ENCODE assay signal across 5 fruit fly cellular contexts in the genomic region with DNA sequence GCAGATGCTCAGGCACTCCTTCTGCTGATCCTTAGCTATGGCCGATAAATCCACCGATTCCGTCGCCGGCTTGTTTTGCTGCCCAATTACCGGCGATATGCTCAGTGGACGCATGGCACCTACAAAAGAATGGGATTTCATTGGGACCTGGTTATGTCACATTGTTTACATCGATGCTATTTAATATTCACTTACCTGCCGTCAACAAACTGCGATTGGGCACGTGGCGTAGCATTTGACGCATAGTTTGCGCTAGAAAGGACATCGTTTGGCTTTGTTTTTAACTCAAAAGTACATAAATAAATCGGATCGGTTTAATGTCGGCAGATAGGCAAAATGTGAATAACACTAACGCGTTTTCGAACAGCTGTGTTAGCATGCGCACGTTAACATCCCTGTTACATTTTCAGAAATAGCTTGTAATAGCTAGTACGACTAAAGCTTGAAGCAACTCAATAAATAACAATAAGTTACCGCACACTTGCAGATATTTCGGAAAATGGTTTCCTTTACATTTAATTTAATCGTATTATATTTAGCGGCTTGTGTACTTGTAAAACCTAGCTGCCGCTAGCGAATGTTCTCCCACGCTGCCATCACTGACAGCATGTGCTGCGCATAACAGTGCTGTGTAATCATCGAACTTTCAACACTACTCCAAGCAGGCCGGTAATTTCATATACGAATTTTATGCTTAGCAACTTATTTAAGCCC.
TF ChIP-seq lines count a peak whose summit lies in the region.

A gene (minus strand): TSS at position 347 of the 714 bp plus-strand sequence.
A gene (plus strand): TSS at position 626 of the 714 bp plus-strand sequence.

- TF ChIP-seq CTCF in whole organism, embryonic (GFP tag; optimal IDR thresholded peaks at IDR 0.05; lab: Kevin White, UChicago), result no peak

TF ChIP-seq in whole organism, adult, 20 proteins besides CTCF, POLR2A, EP300 and RAD21 (continues in another document):
- TF ChIP-seq ovo (GFP tag; optimal IDR thresholded peaks at IDR 0.05; lab: Kevin White, UChicago), result peak; percentile 48
- TF ChIP-seq Crg-1 (GFP tag; optimal IDR thresholded peaks at IDR 0.05; lab: Kevin White, UChicago), result peak; percentile 75
- TF ChIP-seq cic (GFP tag; optimal IDR thresholded peaks at IDR 0.05; lab: Kevin White, UChicago), result peak; percentile 19
- TF ChIP-seq CG7045 (GFP tag; optimal IDR thresholded peaks at IDR 0.05; lab: Kevin White, UChicago), result peak; percentile 63
- TF ChIP-seq toe (GFP tag; optimal IDR thresholded peaks at IDR 0.05; lab: Kevin White, UChicago), result peak; percentile 73
- no peak for TF ChIP-seq kay (GFP tag; lab: Kevin White, UChicago; ENCODE audit: borderline replicate concordance)
- TF ChIP-seq CG14711 (tag; optimal IDR thresholded peaks at IDR 0.05; lab: Kevin White, UChicago), result peak; percentile 41
- TF ChIP-seq tj (GFP tag; optimal IDR thresholded peaks at IDR 0.05; lab: Kevin White, UChicago), result peak; percentile 23
- TF ChIP-seq CG33017 (tag; optimal IDR thresholded peaks at IDR 0.05; lab: Kevin White, UChicago), result peak; percentile 54
- no peak for TF ChIP-seq Clk (GFP tag; optimal IDR thresholded peaks at IDR 0.05; lab: Kevin White, UChicago)
- peak; percentile 61 for TF ChIP-seq CG11617 (GFP tag; optimal IDR thresholded peaks at IDR 0.05; lab: Kevin White, UChicago)
- no peak for TF ChIP-seq cnc (optimal IDR thresholded peaks at IDR 0.05; lab: Kevin White, UChicago)
- peak; percentile 78 for TF ChIP-seq CG1620 (GFP tag; optimal IDR thresholded peaks at IDR 0.05; lab: Kevin White, UChicago)
- TF ChIP-seq Hr96 (GFP tag; optimal IDR thresholded peaks at IDR 0.05; lab: Kevin White, UChicago), result peak; percentile 64
- TF ChIP-seq CG7101 (tag; optimal IDR thresholded peaks at IDR 0.05; lab: Kevin White, UChicago), result peak; percentile 74
- peak; percentile 64 for TF ChIP-seq pad (GFP tag; optimal IDR thresholded peaks at IDR 0.05; lab: Kevin White, UChicago)

TF ChIP-seq in whole organism, embryonic, 481 proteins besides CTCF, POLR2A, EP300 and RAD21 (continues in another document):
- TF ChIP-seq otp (GFP tag; IDR thresholded peaks at IDR 0.05; lab: Robert Waterston, UW) (no peak), PHDP (tag; optimal IDR thresholded peaks at IDR 0.05; lab: Kevin White, UChicago) (peak; percentile 61), Dp (GFP tag; optimal IDR thresholded peaks at IDR 0.05; lab: Kevin White, UChicago) (peak; percentile 42), CG18599 (GFP tag; optimal IDR thresholded peaks at IDR 0.05; lab: Kevin White, UChicago) (peak; percentile 59), dpn (GFP tag; optimal IDR thresholded peaks at IDR 0.05; lab: Kevin White, UChicago) (peak; percentile 63 to 70), Scr (GFP tag; IDR thresholded peaks at IDR 0.05; lab: Robert Waterston, UW; ENCODE audit: partially characterized antibody) (no peak), CG32767 (GFP tag; IDR thresholded peaks at IDR 0.05; lab: Robert Waterston, UW) (no peak), en (GFP tag; optimal IDR thresholded peaks at IDR 0.05; lab: Kevin White, UChicago) (no peak), Lhr (GFP tag; optimal IDR thresholded peaks at IDR 0.05; lab: Kevin White, UChicago) (no peak), gem (tag; optimal IDR thresholded peaks at IDR 0.05; lab: Kevin White, UChicago) (peak; percentile 48), ATbp (GFP tag; optimal IDR thresholded peaks at IDR 0.05; lab: Kevin White, UChicago) (no peak), scrt (GFP tag; optimal IDR thresholded peaks at IDR 0.05; lab: Kevin White, UChicago) (peak; percentile 42), unc-4 (GFP tag; IDR thresholded peaks at IDR 0.05; lab: Robert Waterston, UW; ENCODE audit: partially characterized antibody) (no peak), Ravus (GFP tag; IDR thresholded peaks at IDR 0.05; lab: Robert Waterston, UW) (no peak), rib (GFP tag; IDR thresholded peaks at IDR 0.05; lab: Robert Waterston, UW) (no peak), Usf (GFP tag; optimal IDR thresholded peaks at IDR 0.05; lab: Kevin White, UChicago) (no peak), CG13624 (GFP tag; optimal IDR thresholded peaks at IDR 0.05; lab: Kevin White, UChicago) (peak; percentile 78)

TF ChIP-seq in whole organism, prepupa, 60 proteins besides CTCF, POLR2A, EP300 and RAD21 (continues in another document):
- peak; percentile 9 for TF ChIP-seq net (GFP tag; optimal IDR thresholded peaks at IDR 0.05; lab: Kevin White, UChicago)
- peak; percentile 32; the same call in 1 of the 2 replicates for TF ChIP-seq CG15336 (GFP tag; IDR thresholded peaks at IDR 0.05; lab: Robert Waterston, UW)
- peak; percentile 67 for TF ChIP-seq cyc (GFP tag; optimal IDR thresholded peaks at IDR 0.05; lab: Kevin White, UChicago)
- no peak; the same call in 2 of the 3 replicates for TF ChIP-seq CG6163 (GFP tag; IDR thresholded peaks at IDR 0.05; lab: Robert Waterston, UW)
- no peak for TF ChIP-seq dsx (GFP tag; optimal IDR thresholded peaks at IDR 0.05; lab: Kevin White, UChicago; ENCODE audit: poor library complexity, severe bottlenecking)
- TF ChIP-seq Smox (GFP tag; optimal IDR thresholded peaks at IDR 0.05; lab: Kevin White, UChicago), result no peak
- TF ChIP-seq salr (GFP tag; optimal IDR thresholded peaks at IDR 0.05; lab: Kevin White, UChicago), result no peak
- peak; percentile 17 for TF ChIP-seq fd59A (GFP tag; optimal IDR thresholded peaks at IDR 0.05; lab: Kevin White, UChicago)
- no peak for TF ChIP-seq CG1621 (tag; optimal IDR thresholded peaks at IDR 0.05; lab: Kevin White, UChicago)
- peak; percentile 15 for TF ChIP-seq Blimp-1 (GFP tag; optimal IDR thresholded peaks at IDR 0.05; lab: Kevin White, UChicago)
- peak; percentile 62 for TF ChIP-seq achi (GFP tag; optimal IDR thresholded peaks at IDR 0.05; lab: Kevin White, UChicago)
- TF ChIP-seq Eip78C (GFP tag; lab: Kevin White, UChicago), result peak; percentile 85
- TF ChIP-seq CG10669 (GFP tag; optimal IDR thresholded peaks at IDR 0.05; lab: Kevin White, UChicago), result peak; percentile 36
- TF ChIP-seq Eip75B (GFP tag; optimal IDR thresholded peaks at IDR 0.05; lab: Kevin White, UChicago), result peak; percentile 50
- peak; percentile 57 for TF ChIP-seq OdsH (GFP tag; optimal IDR thresholded peaks at IDR 0.05; lab: Kevin White, UChicago)
- TF ChIP-seq CG11762 (GFP tag; optimal IDR thresholded peaks at IDR 0.05; lab: Kevin White, UChicago; ENCODE audit: insufficient read depth), result no peak
- peak; percentile 57 for TF ChIP-seq Hr39 (GFP tag; optimal IDR thresholded peaks at IDR 0.05; lab: Kevin White, UChicago)

TF ChIP-seq in whole organism, pupa, 21 proteins besides CTCF, POLR2A, EP300 and RAD21:
- TF ChIP-seq Ets98B (GFP tag; IDR thresholded peaks at IDR 0.05; lab: Robert Waterston, UW), result no peak; the same call in 1 of the 2 replicates
- TF ChIP-seq CG17806 (tag; optimal IDR thresholded peaks at IDR 0.05; lab: Kevin White, UChicago), result peak; percentile 13
- TF ChIP-seq Snoo (tag; optimal IDR thresholded peaks at IDR 0.05; lab: Kevin White, UChicago), result peak; percentile 34
- no peak for TF ChIP-seq Pif1A (GFP tag; optimal IDR thresholded peaks at IDR 0.05; lab: Kevin White, UChicago)
- TF ChIP-seq CG9948 (tag; optimal IDR thresholded peaks at IDR 0.05; lab: Kevin White, UChicago), result no peak
- peak; percentile 20 for TF ChIP-seq CG34367 (tag; optimal IDR thresholded peaks at IDR 0.05; lab: Kevin White, UChicago)
- TF ChIP-seq CG15710 (tag; optimal IDR thresholded peaks at IDR 0.05; lab: Kevin White, UChicago), result peak; percentile 56
- no peak for TF ChIP-seq CG8301 (tag; optimal IDR thresholded peaks at IDR 0.05; lab: Kevin White, UChicago)
- TF ChIP-seq Pif1B (GFP tag; optimal IDR thresholded peaks at IDR 0.05; lab: Kevin White, UChicago), result no peak
- TF ChIP-seq EcR (GFP tag; optimal IDR thresholded peaks at IDR 0.05; lab: Kevin White, UChicago), result no peak
- TF ChIP-seq CG32121 (GFP tag; IDR thresholded peaks at IDR 0.05; lab: Robert Waterston, UW), result no peak
- peak; percentile 24 for TF ChIP-seq D1 (tag; optimal IDR thresholded peaks at IDR 0.05; lab: Kevin White, UChicago)
- TF ChIP-seq CG8159 (tag; optimal IDR thresholded peaks at IDR 0.05; lab: Kevin White, UChicago), result no peak
- TF ChIP-seq fd96Ca (GFP tag; IDR thresholded peaks at IDR 0.05; lab: Robert Waterston, UW), result no peak
- TF ChIP-seq CG4496 (GFP tag; IDR thresholded peaks at IDR 0.05; lab: Robert Waterston, UW), result peak; percentile 55; the same call in 2 of the 3 replicates

TF ChIP-seq in whole organism, wandering third instar larva, 38 proteins besides CTCF, POLR2A, EP300 and RAD21 (continues in another document):
- TF ChIP-seq Mio (GFP tag; optimal IDR thresholded peaks at IDR 0.05; lab: Kevin White, UChicago) (peak; percentile 30), Dif (GFP tag; optimal IDR thresholded peaks at IDR 0.05; lab: Kevin White, UChicago; ENCODE audit: partially characterized antibody) (no peak), CG9705 (GFP tag; optimal IDR thresholded peaks at IDR 0.05; lab: Kevin White, UChicago) (peak; percentile 1), Hnf4 (GFP tag; optimal IDR thresholded peaks at IDR 0.05; lab: Kevin White, UChicago) (peak; percentile 75), rgr (GFP tag; optimal IDR thresholded peaks at IDR 0.05; lab: Kevin White, UChicago) (peak; percentile 77), Myc (optimal IDR thresholded peaks at IDR 0.05; lab: Kevin White, UChicago) (peak; percentile 98), jim (GFP tag; optimal IDR thresholded peaks at IDR 0.05; lab: Kevin White, UChicago) (no peak), OdsH (GFP tag; optimal IDR thresholded peaks at IDR 0.05; lab: Kevin White, UChicago) (peak; percentile 66), Hr83 (GFP tag; optimal IDR thresholded peaks at IDR 0.05; lab: Kevin White, UChicago; ENCODE audit: poor library complexity, severe bottlenecking) (peak; percentile 36), Vsx2 (GFP tag; optimal IDR thresholded peaks at IDR 0.05; lab: Kevin White, UChicago; ENCODE audit: partially characterized antibody) (no peak), sv (GFP tag; optimal IDR thresholded peaks at IDR 0.05; lab: Kevin White, UChicago) (peak; percentile 57), foxo (GFP tag; optimal IDR thresholded peaks at IDR 0.05; lab: Kevin White, UChicago) (peak in 1 of 2 experiments; percentile 72), psq (GFP tag; optimal IDR thresholded peaks at IDR 0.05; lab: Kevin White, UChicago) (peak; percentile 54), ey (GFP tag; optimal IDR thresholded peaks at IDR 0.05; lab: Kevin White, UChicago) (peak; percentile 64), dl (GFP tag; optimal IDR thresholded peaks at IDR 0.05; lab: Kevin White, UChicago; ENCODE audit: insufficient read depth in 1 of 2, partially characterized antibody in 2 of 2) (no peak), h (GFP tag; optimal IDR thresholded peaks at IDR 0.05; lab: Kevin White, UChicago) (peak; percentile 78), fru (GFP tag; optimal IDR thresholded peaks at IDR 0.05; lab: Kevin White, UChicago) (peak; percentile 66), brk (GFP tag; optimal IDR thresholded peaks at IDR 0.05; lab: Kevin White, UChicago) (no peak), Dfd (GFP tag; optimal IDR thresholded peaks at IDR 0.05; lab: Kevin White, UChicago) (no peak), Abd-B (GFP tag; optimal IDR thresholded peaks at IDR 0.05; lab: Kevin White, UChicago) (no peak), dsf (GFP tag; optimal IDR thresholded peaks at IDR 0.05; lab: Kevin White, UChicago; ENCODE audit: borderline replicate concordance) (peak; percentile 45), Jra (GFP tag; optimal IDR thresholded peaks at IDR 0.05; lab: Kevin White, UChicago) (peak; percentile 74)
